Worm (Caenorhabditis elegans) whole organism, early embryonic: Measurements from ENCODE around the gene dpy-27.
A peak's percentile ranks its signal among the peaks of the same experiment; 100 is the strongest.

Experiments used
- B0310.2 ChIP-seq: sonication (generic microtip); optimal IDR thresholded peaks from 2 replicates; lab custom pipeline; 2016; ENCODE audit warnings: mild to moderate bottlenecking, missing genetic modification characterization, missing compliant biosample characterization
- F13C5.2 ChIP-seq: sonication (generic microtip); optimal IDR thresholded peaks from 2 replicates; lab custom pipeline; 2017; ENCODE audit warnings: mild to moderate bottlenecking, missing genetic modification characterization, inconsistent platforms, missing compliant biosample characterization
- ama-1 ChIP-seq: fragments of 150-350 bp; optimal IDR thresholded peaks from 2 replicates; lab custom pipeline; 2014
- ceh-36 ChIP-seq: sonication (generic microtip); optimal IDR thresholded peaks from 2 replicates; lab custom pipeline; 2016; ENCODE audit warnings: missing genetic modification characterization, inconsistent platforms, missing compliant biosample characterization
- hmbx-1 ChIP-seq: sonication (generic microtip); optimal IDR thresholded peaks from 2 replicates; lab custom pipeline; 2016; ENCODE audit warnings: mild to moderate bottlenecking, missing genetic modification characterization, missing compliant biosample characterization
- hnd-1 ChIP-seq: sonication (generic microtip); optimal IDR thresholded peaks from 2 replicates; lab custom pipeline; 2016; ENCODE audit warnings: missing genetic modification characterization, missing compliant biosample characterization
- pes-1 ChIP-seq: fragments of 200-800 bp; sonication (Bioruptor generic); IDR thresholded peaks from 2 replicates; pipeline ENCODE4 v1.3.6; 2022; ENCODE audit warnings: missing genetic modification reagents, missing genetic modification characterization, missing compliant biosample characterization
- scrt-1 ChIP-seq: fragments of 200-800 bp; sonication (Bioruptor generic); IDR thresholded peaks from 2 replicates; pipeline ENCODE4 v1.3.6; 2022; ENCODE audit warnings: missing genetic modification characterization, missing compliant biosample characterization
- tbx-11 ChIP-seq: fragments of 200-800 bp; sonication (Bioruptor generic); IDR thresholded peaks from 2 replicates; pipeline ENCODE4 v1.3.6; 2022; ENCODE audit warnings: missing genetic modification characterization, missing compliant biosample characterization
- tbx-37 ChIP-seq: fragments of 200-800 bp; sonication (Bioruptor generic); conservative IDR thresholded peaks from 2 replicates; pipeline ENCODE4 v1.3.6; 2022; ENCODE audit warnings: missing genetic modification reagents, missing genetic modification characterization, missing compliant biosample characterization

DNA sequence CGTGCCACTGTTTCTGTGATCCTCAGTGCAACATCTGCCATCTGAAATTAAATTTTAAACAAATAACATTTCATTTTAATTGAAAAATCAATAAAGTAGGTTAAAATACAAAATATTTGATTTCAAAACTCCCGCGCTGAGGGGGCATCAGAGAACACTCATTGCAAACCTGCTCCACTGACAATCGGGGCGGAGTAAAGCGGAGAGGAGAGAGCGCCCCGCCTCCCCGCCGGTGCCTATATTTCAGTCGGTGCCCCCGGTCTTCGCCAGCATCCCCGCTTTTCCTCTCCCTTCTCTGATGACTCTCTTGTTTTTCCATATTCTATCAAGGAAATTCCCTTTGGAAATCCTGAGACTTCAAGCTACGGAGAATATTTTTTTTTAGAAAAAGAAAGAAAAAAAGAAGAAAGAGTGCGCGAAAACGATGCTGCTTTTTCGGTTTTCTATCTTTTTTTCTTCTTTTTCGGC lies 43.5 kb upstream of the dpy-27 start, which contains the start of gene brc-1:
- peak; percentile 31 for TF ChIP-seq B0310.2
- TF ChIP-seq ama-1 (lab: Kevin White, UChicago): no peak
- no peak for TF ChIP-seq tbx-11 (GFP tag; lab: Robert Waterston, UW)
- TF ChIP-seq tbx-37: no peak
- no peak for TF ChIP-seq ceh-36 (tag; lab: Kevin White, UChicago)
- TF ChIP-seq scrt-1 (GFP tag; lab: Robert Waterston, UW): no peak
- TF ChIP-seq hmbx-1 (tag; lab: Kevin White, UChicago): no peak
- peak; percentile 84 for TF ChIP-seq F13C5.2
- TF ChIP-seq hnd-1 (tag; lab: Kevin White, UChicago): no peak
- TF ChIP-seq pes-1 (GFP tag; lab: Robert Waterston, UW): 0 out of 2 replicates have a peak, but pooled peaks have one; percentile 31
